Worm (Caenorhabditis elegans): Measurements from ENCODE around the gene aptf-4.

The aptf-4 gene

DNA sequence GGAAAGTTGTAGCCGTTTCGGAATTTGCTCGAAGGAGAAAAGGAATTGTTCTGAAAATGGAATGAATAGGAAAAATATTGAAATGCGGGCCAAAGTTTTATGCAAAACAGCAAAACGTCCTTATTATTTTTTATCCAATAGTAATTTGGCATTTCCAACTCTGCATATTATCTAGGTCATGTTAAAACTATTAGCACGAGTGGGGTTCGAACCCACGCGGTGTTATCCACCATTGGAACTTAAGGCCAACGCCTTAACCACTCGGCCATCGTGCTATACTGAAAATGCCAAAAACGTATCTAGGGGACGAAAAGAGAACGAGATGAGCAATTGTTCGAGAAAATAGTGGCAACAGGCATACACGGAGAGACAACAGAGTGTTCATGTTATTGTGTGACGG, 41.0 kb downstream of the aptf-4 start:
- TF ChIP-seq tra-4 (tag; optimal IDR thresholded peaks at IDR 0.05) = no peak
- TF ChIP-seq tbx-11 (GFP tag; IDR thresholded peaks at IDR 0.05) = no peak
- TF ChIP-seq ama-1 (optimal IDR thresholded peaks at IDR 0.05) = no peak
- no peak for TF ChIP-seq ets-7 (tag; optimal IDR thresholded peaks at IDR 0.05)
- no peak for TF ChIP-seq scrt-1 (GFP tag; IDR thresholded peaks at IDR 0.05)
- TF ChIP-seq hmbx-1 (tag; optimal IDR thresholded peaks at IDR 0.05) = no peak

DNA sequence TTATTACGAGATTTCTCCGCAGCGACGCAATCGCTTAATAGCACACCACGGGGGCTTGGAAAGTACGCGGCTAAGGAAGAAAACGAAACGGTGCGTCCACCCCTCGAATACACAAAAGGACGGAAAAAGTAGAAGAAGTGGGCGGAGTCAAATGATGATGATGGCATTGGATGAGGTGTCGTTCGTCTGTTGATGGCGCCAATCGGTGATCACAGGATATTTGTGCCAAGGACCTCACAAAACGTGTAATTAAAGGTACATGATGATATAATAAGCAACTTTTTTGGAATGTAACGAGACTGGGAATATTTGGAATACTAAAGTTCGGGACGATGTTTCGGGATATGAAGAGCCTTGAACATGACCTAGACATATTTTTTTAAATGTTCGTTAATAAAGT, 43.6 kb downstream of the aptf-4 start, which contains the start of gene cutl-12:
Gene cutl-12 (minus strand): TSS at position 101 of the 400 bp plus-strand sequence.
- TF ChIP-seq hnd-1 (tag; optimal IDR thresholded peaks at IDR 0.05) = no peak
- TF ChIP-seq ceh-36 (tag; optimal IDR thresholded peaks at IDR 0.05) = no peak
- TF ChIP-seq hmbx-1 (tag; optimal IDR thresholded peaks at IDR 0.05) = no peak
- TF ChIP-seq tbx-11 (GFP tag; IDR thresholded peaks at IDR 0.05) = no peak
- TF ChIP-seq pes-1 (GFP tag; IDR thresholded peaks at IDR 0.05) = no peak
- TF ChIP-seq ceh-13 (GFP tag; optimal IDR thresholded peaks at IDR 0.05) = no peak
- TF ChIP-seq tra-4 (tag; optimal IDR thresholded peaks at IDR 0.05) = no peak
- no peak for TF ChIP-seq flt-1 (GFP tag; IDR thresholded peaks at IDR 0.05)
- no peak for TF ChIP-seq sea-1 (GFP tag; conservative IDR thresholded peaks at IDR 0.05)
- no peak for TF ChIP-seq ama-1 (optimal IDR thresholded peaks at IDR 0.05)

DNA sequence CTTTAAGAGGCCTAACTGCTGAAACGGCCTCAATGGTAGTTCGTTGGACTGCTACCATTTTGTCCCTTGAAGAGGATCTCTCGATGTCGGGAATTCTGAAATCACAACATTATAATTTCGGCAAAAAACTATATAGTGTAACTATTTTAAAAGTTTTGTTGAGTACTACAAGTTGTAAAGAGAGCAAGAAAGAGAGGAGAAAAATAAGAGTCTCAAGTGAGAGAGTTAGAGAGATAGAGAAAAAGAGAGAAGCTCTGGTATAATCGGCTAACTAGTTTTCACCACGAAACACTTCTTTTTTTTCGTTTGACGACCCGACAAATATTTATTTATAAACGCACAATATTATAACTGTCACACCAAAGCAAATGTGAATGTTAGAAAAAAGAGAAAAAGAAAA, 46.8 kb downstream of the aptf-4 start, which contains the start of gene vab-9:
Gene vab-9 (minus strand): TSS at position 101 of the 400 bp plus-strand sequence.
- no peak for TF ChIP-seq F13C5.2 (tag; optimal IDR thresholded peaks at IDR 0.05)
- TF ChIP-seq tbx-37 (GFP tag; conservative IDR thresholded peaks at IDR 0.05) = no peak
- no peak for TF ChIP-seq ets-7 (tag; optimal IDR thresholded peaks at IDR 0.05)
- no peak for TF ChIP-seq sea-1 (GFP tag; conservative IDR thresholded peaks at IDR 0.05)
- no peak for TF ChIP-seq ceh-36 (tag; optimal IDR thresholded peaks at IDR 0.05)
- TF ChIP-seq ceh-13 (GFP tag; optimal IDR thresholded peaks at IDR 0.05) = no peak

DNA sequence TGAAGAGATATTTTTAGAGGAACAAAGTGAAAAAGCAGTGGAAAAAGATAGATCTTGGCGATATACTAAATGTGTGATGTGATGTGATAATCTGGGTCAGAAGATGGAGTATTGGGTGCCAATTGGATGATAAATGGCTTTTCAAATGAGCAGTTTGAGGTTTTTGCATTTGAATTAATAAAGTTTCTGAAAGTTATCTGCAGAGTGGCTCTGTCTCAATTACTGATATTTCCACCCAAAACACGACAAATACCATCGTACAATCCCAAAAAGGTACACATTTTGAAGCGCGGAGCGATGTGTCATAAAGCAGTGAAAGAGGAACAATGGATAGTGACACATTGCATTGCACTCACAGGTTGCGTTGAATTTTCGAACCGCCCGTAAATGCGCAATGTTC, 48.8 kb downstream of the aptf-4 start:
- TF ChIP-seq tra-4 (tag; optimal IDR thresholded peaks at IDR 0.05) = no peak
- TF ChIP-seq flt-1 (GFP tag; IDR thresholded peaks at IDR 0.05) = no peak
- TF ChIP-seq pes-1 (GFP tag; IDR thresholded peaks at IDR 0.05) = no peak
- TF ChIP-seq ama-1 (optimal IDR thresholded peaks at IDR 0.05) = no peak
- no peak for TF ChIP-seq tbx-37 (GFP tag; conservative IDR thresholded peaks at IDR 0.05)
- no peak for TF ChIP-seq hmbx-1 (tag; optimal IDR thresholded peaks at IDR 0.05)
- TF ChIP-seq ceh-13 (GFP tag; optimal IDR thresholded peaks at IDR 0.05) = no peak
- no peak for TF ChIP-seq hnd-1 (tag; optimal IDR thresholded peaks at IDR 0.05)
- no peak for TF ChIP-seq ets-7 (tag; optimal IDR thresholded peaks at IDR 0.05)
- no peak for TF ChIP-seq ceh-36 (tag; optimal IDR thresholded peaks at IDR 0.05)
- TF ChIP-seq B0310.2 (tag; optimal IDR thresholded peaks at IDR 0.05) = no peak
- no peak for TF ChIP-seq scrt-1 (GFP tag; IDR thresholded peaks at IDR 0.05)
- no peak for TF ChIP-seq aly-1 (tag; optimal IDR thresholded peaks at IDR 0.05)

DNA sequence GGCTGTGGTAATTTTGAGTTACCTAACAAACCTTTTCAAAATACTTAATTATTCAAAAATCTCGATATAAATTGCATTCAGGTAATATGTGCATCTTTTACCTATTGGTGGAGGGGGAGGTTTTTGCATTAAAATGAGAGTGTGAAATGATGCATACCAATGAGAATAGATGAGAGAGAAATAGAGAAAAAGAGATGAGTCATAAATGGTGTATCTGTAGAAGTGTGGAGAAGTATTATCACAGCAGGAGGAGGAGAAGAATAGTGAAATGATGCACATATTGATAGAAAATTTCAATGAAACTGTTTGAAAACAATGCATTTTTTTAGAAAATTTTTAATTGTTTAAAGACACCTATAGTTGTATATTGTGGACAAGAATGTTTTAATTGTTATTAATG, 49.7 kb downstream of the aptf-4 start:
- no peak for TF ChIP-seq ets-7 (tag; optimal IDR thresholded peaks at IDR 0.05)
- no peak for TF ChIP-seq ama-1 (optimal IDR thresholded peaks at IDR 0.05)
- no peak for TF ChIP-seq scrt-1 (GFP tag; IDR thresholded peaks at IDR 0.05)
- no peak for TF ChIP-seq B0310.2 (tag; optimal IDR thresholded peaks at IDR 0.05)
- TF ChIP-seq ceh-13 (GFP tag; optimal IDR thresholded peaks at IDR 0.05) = no peak
- no peak for TF ChIP-seq ceh-36 (tag; optimal IDR thresholded peaks at IDR 0.05)
- no peak for TF ChIP-seq tbx-37 (GFP tag; conservative IDR thresholded peaks at IDR 0.05)

DNA sequence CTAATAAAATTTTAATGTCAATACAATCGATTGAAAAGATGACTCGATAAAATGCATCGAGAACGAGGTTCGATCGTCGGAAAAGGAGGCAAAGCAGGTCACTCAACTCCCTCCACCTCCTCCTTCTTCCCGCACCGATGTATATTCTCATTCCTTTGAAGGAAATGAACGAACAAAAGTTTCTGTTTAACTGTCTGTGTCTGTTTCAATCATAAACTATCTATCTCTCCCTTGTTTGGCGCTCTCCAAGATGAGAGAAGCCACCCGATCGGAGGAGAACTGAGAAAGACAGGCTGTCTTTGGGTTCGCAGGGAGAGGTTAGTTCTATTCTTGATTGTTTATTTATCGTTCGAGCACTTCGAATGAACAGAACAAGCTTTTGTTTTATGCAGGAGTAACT, 50.3 kb downstream of the aptf-4 start, which contains the start of gene D2085.7:
Gene D2085.7 (plus strand): TSS at position 251 of the 400 bp plus-strand sequence.
- no peak for TF ChIP-seq tbx-11 (GFP tag; IDR thresholded peaks at IDR 0.05)
- TF ChIP-seq tra-4 (tag; optimal IDR thresholded peaks at IDR 0.05) = no peak

DNA sequence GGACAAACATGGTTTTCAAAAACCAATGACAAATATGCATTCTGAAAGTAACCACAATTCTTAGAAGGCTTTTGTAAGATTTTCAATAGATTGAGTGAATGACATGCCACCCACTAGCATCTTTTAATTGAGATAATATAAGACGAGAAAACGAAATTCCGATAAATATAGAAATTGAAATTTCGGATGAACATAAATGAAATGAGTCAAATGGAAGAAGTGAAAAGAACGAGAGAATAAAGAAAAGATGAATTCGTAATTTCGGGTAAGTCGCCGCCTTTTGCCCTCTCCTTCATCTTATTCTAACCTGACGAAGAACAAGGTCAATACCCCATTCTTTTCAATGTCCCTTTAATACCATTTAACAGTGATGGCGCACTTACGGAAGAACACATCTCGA, 51.6 kb downstream of the aptf-4 start:
- TF ChIP-seq tbx-37 (GFP tag; conservative IDR thresholded peaks at IDR 0.05) (no peak), tbx-11 (GFP tag; IDR thresholded peaks at IDR 0.05) (no peak), F13C5.2 (tag; optimal IDR thresholded peaks at IDR 0.05) (no peak)
